Worm (Caenorhabditis elegans) whole organism, mixed stage, embryonic: Measurements from ENCODE around the gene chil-18.

Source experiments
- M03D4.4 ChIP-seq: sonication (generic microtip); optimal IDR thresholded peaks from 2 replicates; lab custom pipeline; 2017; ENCODE audit warnings: mild to moderate bottlenecking, missing genetic modification characterization, missing compliant biosample characterization
- bed-3 ChIP-seq: fragments of 200-800 bp; sonication (Bioruptor generic); optimal IDR thresholded peaks from 3 replicates; lab custom pipeline; 2018; ENCODE audit warnings: mild to moderate bottlenecking, missing genetic modification characterization, moderate library complexity, missing compliant biosample characterization
- blmp-1 ChIP-seq: fragments of 150-350 bp; optimal IDR thresholded peaks from 2 replicates; lab custom pipeline; 2014; ENCODE audit warnings: missing biosample characterization, missing genetic modification characterization
- ceh-39 ChIP-seq: fragments of 150-350 bp; optimal IDR thresholded peaks from 2 replicates; lab custom pipeline; 2014; ENCODE audit warnings: missing biosample characterization, missing genetic modification characterization
- ceh-43 ChIP-seq: fragments of 200-800 bp; sonication (Bioruptor generic); optimal IDR thresholded peaks from 2 replicates; lab custom pipeline; 2018; ENCODE audit warnings: mild to moderate bottlenecking, missing genetic modification characterization, moderate library complexity, missing compliant biosample characterization
- ceh-83 ChIP-seq: fragments of 200-800 bp; sonication (Bioruptor generic); optimal IDR thresholded peaks from 2 replicates; lab custom pipeline; 2018; ENCODE audit warnings: mild to moderate bottlenecking, missing genetic modification characterization, missing compliant biosample characterization
- cnd-1 ChIP-seq: fragments of 200-800 bp; sonication (Bioruptor generic); optimal IDR thresholded peaks from 2 replicates; lab custom pipeline; 2018; ENCODE audit warnings: mild to moderate bottlenecking, missing genetic modification characterization, missing compliant biosample characterization
- drap-1 ChIP-seq: fragments of 200-800 bp; sonication (Bioruptor generic); optimal IDR thresholded peaks from 3 replicates; lab custom pipeline; 2018; ENCODE audit warnings: mild to moderate bottlenecking, missing genetic modification characterization, missing compliant biosample characterization
- elt-1 ChIP-seq: sonication (generic microtip); optimal IDR thresholded peaks from 2 replicates; lab custom pipeline; 2017; ENCODE audit warnings: missing genetic modification characterization, mild to moderate bottlenecking, missing compliant biosample characterization, antibody characterized with exemption, moderate library complexity, borderline replicate concordance; ENCODE audit not compliant: insufficient read depth
- elt-3 ChIP-seq: fragments of 150-350 bp; optimal IDR thresholded peaks from 2 replicates; lab custom pipeline; 2014; ENCODE audit warnings: missing biosample characterization, missing genetic modification characterization
- flh-1 ChIP-seq: fragments of 200-800 bp; sonication (Bioruptor generic); optimal IDR thresholded peaks from 2 replicates; lab custom pipeline; 2018; ENCODE audit warnings: mild to moderate bottlenecking, missing genetic modification characterization, moderate library complexity, missing compliant biosample characterization
- hlh-1 ChIP-seq: fragments of 150-350 bp; optimal IDR thresholded peaks from 2 replicates; lab custom pipeline; 2014; ENCODE audit warnings: missing biosample characterization, missing genetic modification reagents, missing genetic modification characterization
- lin-13 ChIP-seq: fragments of 150-350 bp; optimal IDR thresholded peaks from 2 replicates; lab custom pipeline; 2014; ENCODE audit warnings: missing biosample characterization, missing genetic modification characterization
- lin-32 ChIP-seq: fragments of 200-800 bp; sonication (Bioruptor generic); optimal IDR thresholded peaks from 2 replicates; lab custom pipeline; 2018; ENCODE audit warnings: mild to moderate bottlenecking, missing genetic modification characterization, missing compliant biosample characterization
- lsy-2 ChIP-seq: fragments of 150-350 bp; optimal IDR thresholded peaks from 2 replicates; lab custom pipeline; 2014; ENCODE audit warnings: missing biosample characterization, missing genetic modification characterization
- mab-5 ChIP-seq: fragments of 150-350 bp; optimal IDR thresholded peaks from 2 replicates; lab custom pipeline; 2014; ENCODE audit warnings: missing biosample characterization, missing genetic modification characterization
- mep-1 ChIP-seq: fragments of 150-350 bp; optimal IDR thresholded peaks from 2 replicates; lab custom pipeline; 2017; ENCODE audit warnings: missing biosample characterization, missing genetic modification reagents, missing genetic modification characterization, inconsistent platforms
- mls-2 ChIP-seq: sonication (generic microtip); optimal IDR thresholded peaks from 2 replicates; lab custom pipeline; 2016; ENCODE audit warnings: mild to moderate bottlenecking, missing genetic modification characterization, moderate library complexity, missing compliant biosample characterization
- nhr-2 ChIP-seq: fragments of 150-350 bp; optimal IDR thresholded peaks from 2 replicates; lab custom pipeline; 2014; ENCODE audit warnings: missing biosample characterization, missing genetic modification characterization
- nhr-237 ChIP-seq: fragments of 150-350 bp; optimal IDR thresholded peaks from 2 replicates; lab custom pipeline; 2014; ENCODE audit warnings: missing biosample characterization, missing genetic modification characterization
- nhr-28 ChIP-seq: fragments of 150-350 bp; optimal IDR thresholded peaks from 2 replicates; lab custom pipeline; 2014; ENCODE audit warnings: missing biosample characterization, missing genetic modification characterization
- pha-4 ChIP-seq: fragments of 150-350 bp; optimal IDR thresholded peaks from 2 replicates; lab custom pipeline; 2018; ENCODE audit warnings: missing biosample characterization, missing genetic modification reagents, missing genetic modification characterization
- sem-2 ChIP-seq: fragments of 200-800 bp; sonication (Bioruptor generic); optimal IDR thresholded peaks from 2 replicates; lab custom pipeline; 2018; ENCODE audit warnings: mild to moderate bottlenecking, missing genetic modification characterization, missing compliant biosample characterization
- snpc-4 ChIP-seq: fragments of 150-350 bp; optimal IDR thresholded peaks from 2 replicates; lab custom pipeline; 2014; ENCODE audit warnings: missing biosample characterization, missing genetic modification characterization
- sptf-1 ChIP-seq: sonication (generic microtip); optimal IDR thresholded peaks from 2 replicates; lab custom pipeline; 2017; ENCODE audit warnings: mild to moderate bottlenecking, missing genetic modification characterization, moderate library complexity, missing compliant biosample characterization
- tbx-8 ChIP-seq: fragments of 200-800 bp; sonication (Bioruptor generic); optimal IDR thresholded peaks from 2 replicates; lab custom pipeline; 2018; ENCODE audit warnings: mild to moderate bottlenecking, missing genetic modification characterization, moderate library complexity, missing compliant biosample characterization
- unc-120 ChIP-seq: sonication (generic microtip); optimal IDR thresholded peaks from 2 replicates; lab custom pipeline; 2017; ENCODE audit warnings: missing genetic modification characterization, missing compliant biosample characterization; ENCODE audit not compliant: poor library complexity, severe bottlenecking
- unc-39 ChIP-seq: fragments of 150-350 bp; optimal IDR thresholded peaks from 2 replicates; lab custom pipeline; 2014; ENCODE audit warnings: missing biosample characterization, missing genetic modification characterization
- unc-62 ChIP-seq: fragments of 150-350 bp; optimal IDR thresholded peaks from 2 replicates; lab custom pipeline; 2014; ENCODE audit warnings: missing biosample characterization, missing genetic modification reagents, missing genetic modification characterization
- zip-8 ChIP-seq: fragments of 150-350 bp; optimal IDR thresholded peaks from 2 replicates; lab custom pipeline; 2014; ENCODE audit warnings: missing biosample characterization, missing genetic modification characterization
- ztf-11 ChIP-seq: fragments of 150-350 bp; optimal IDR thresholded peaks from 2 replicates; lab custom pipeline; 2014; ENCODE audit warnings: missing biosample characterization, missing genetic modification characterization

Gene chil-18

ce11 chrII:9489922-9490321, 41.9 kb downstream of the chil-18 start:
- TF ChIP-seq bed-3 (GFP tag; lab: Kevin White, UChicago) = no peak
- no peak for TF ChIP-seq sem-2 (GFP tag; lab: Kevin White, UChicago)
- no peak for TF ChIP-seq sptf-1 (tag; lab: Kevin White, UChicago)
- TF ChIP-seq mab-5 (tag; lab: Kevin White, UChicago) = no peak
- TF ChIP-seq nhr-237 (tag; lab: Kevin White, UChicago) = no peak
- TF ChIP-seq M03D4.4 = no peak
- TF ChIP-seq hlh-1 = no peak
- no peak for TF ChIP-seq snpc-4 (tag; lab: Kevin White, UChicago)
- no peak for TF ChIP-seq cnd-1 (tag; lab: Kevin White, UChicago)
- no peak for TF ChIP-seq pha-4 (tag; lab: Kevin White, UChicago)
- TF ChIP-seq nhr-28 (tag; lab: Kevin White, UChicago) = no peak
- TF ChIP-seq flh-1 = no peak
- no peak for TF ChIP-seq lin-32 (GFP tag; lab: Kevin White, UChicago)

- no peak for TF ChIP-seq ztf-11 (tag; lab: Kevin White, UChicago)
- TF ChIP-seq nhr-2 (tag; lab: Kevin White, UChicago) = no peak
- TF ChIP-seq snpc-4 (tag; lab: Kevin White, UChicago) = no peak
- no peak for TF ChIP-seq mep-1 (tag; lab: Kevin White, UChicago)
- TF ChIP-seq mls-2 (tag; lab: Kevin White, UChicago) = no peak
- TF ChIP-seq sptf-1 (tag; lab: Kevin White, UChicago) = no peak
- TF ChIP-seq unc-62 (GFP tag; lab: Kevin White, UChicago) = no peak
- TF ChIP-seq ceh-39 (tag; lab: Kevin White, UChicago) = no peak
- no peak for TF ChIP-seq tbx-8 (GFP tag; lab: Kevin White, UChicago)
- no peak for TF ChIP-seq flh-1
- TF ChIP-seq nhr-28 (tag; lab: Kevin White, UChicago) = no peak
- TF ChIP-seq elt-1 (tag; lab: Kevin White, UChicago) = no peak
- TF ChIP-seq drap-1 (GFP tag; lab: Kevin White, UChicago) = no peak
- TF ChIP-seq blmp-1 (tag; lab: Kevin White, UChicago) = no peak
- no peak for TF ChIP-seq sem-2 (GFP tag; lab: Kevin White, UChicago)
- no peak for TF ChIP-seq unc-39
These were observed 42.5 kb downstream of the chil-18 start for ce11 chrII:9490589-9490988.

DNA sequence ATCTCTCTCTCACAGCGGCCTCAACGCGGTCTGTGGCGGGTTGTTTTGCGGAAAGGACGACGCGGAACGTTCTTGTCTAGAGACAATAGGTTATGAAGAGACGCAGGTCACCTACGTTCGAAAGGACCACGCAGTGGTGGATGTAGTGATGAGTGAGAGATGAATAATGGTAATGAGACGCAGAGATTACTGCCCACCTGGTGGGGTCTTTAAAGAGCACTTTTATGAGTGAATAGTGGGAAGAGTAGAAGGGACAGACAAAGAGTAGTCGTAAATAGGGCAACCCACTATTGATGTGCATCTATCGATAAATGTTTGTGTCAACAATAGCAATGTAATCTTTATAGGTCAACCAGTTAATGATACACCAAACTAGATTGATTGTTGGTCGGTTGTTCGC, 43.0 kb downstream of the chil-18 start:
- TF ChIP-seq ceh-43 (GFP tag; lab: Kevin White, UChicago) (peak; percentile 24), mls-2 (tag; lab: Kevin White, UChicago) (peak; percentile 64), mep-1 (tag; lab: Kevin White, UChicago) (peak; percentile 6), cnd-1 (tag; lab: Kevin White, UChicago) (peak; percentile 67), hlh-1 (peak; percentile 35), blmp-1 (tag; lab: Kevin White, UChicago) (no peak), ceh-39 (tag; lab: Kevin White, UChicago) (peak; percentile 51), elt-3 (no peak), unc-120 (tag; lab: Kevin White, UChicago) (peak; percentile 29), zip-8 (no peak), elt-1 (tag; lab: Kevin White, UChicago) (no peak), lsy-2 (peak; percentile 9), unc-62 (GFP tag; lab: Kevin White, UChicago) (peak; percentile 53), ceh-83 (GFP tag; lab: Kevin White, UChicago) (no peak)

- TF ChIP-seq nhr-28 (tag; lab: Kevin White, UChicago) (no peak), lin-13 (tag; lab: Kevin White, UChicago) (no peak), drap-1 (GFP tag; lab: Kevin White, UChicago) (no peak), mep-1 (tag; lab: Kevin White, UChicago) (no peak), ceh-83 (GFP tag; lab: Kevin White, UChicago) (no peak), nhr-237 (tag; lab: Kevin White, UChicago) (no peak), blmp-1 (tag; lab: Kevin White, UChicago) (no peak), mls-2 (tag; lab: Kevin White, UChicago) (no peak), bed-3 (GFP tag; lab: Kevin White, UChicago) (no peak), M03D4.4 (no peak), flh-1 (no peak), ztf-11 (tag; lab: Kevin White, UChicago) (no peak), snpc-4 (tag; lab: Kevin White, UChicago) (no peak), ceh-43 (GFP tag; lab: Kevin White, UChicago) (no peak)
These were observed 45.4 kb downstream of the chil-18 start for ce11 chrII:9493242-9494058.
